Fruit fly (Drosophila melanogaster) whole organism, embryonic: Measurements from ENCODE around the gene Cul6.

Experiments
- B-H2 ChIP-seq: fragments of 200-800 bp; sonication (Bioruptor generic); optimal IDR thresholded peaks from 2 replicates; lab custom pipeline; 2018; ENCODE audit warnings: missing biosample characterization, mild to moderate bottlenecking, missing genetic modification characterization
- CG10565 ChIP-seq: fragments of 200-800 bp; sonication (Bioruptor generic); optimal IDR thresholded peaks from 3 replicates; lab custom pipeline; 2016; ENCODE audit warnings: missing biosample characterization, mild to moderate bottlenecking, missing genetic modification characterization
- CG10654 ChIP-seq: fragments of 200-800 bp; sonication (Bioruptor generic); optimal IDR thresholded peaks from 2 replicates; lab custom pipeline; 2016; ENCODE audit warnings: missing biosample characterization, missing genetic modification characterization
- CG11695 ChIP-seq: fragments of 200-800 bp; sonication (Bioruptor generic); IDR thresholded peaks from 3 replicates; pipeline ENCODE4 v1.3.6; 2022; ENCODE audit warnings: missing biosample characterization, missing genetic modification characterization
- CG11723 ChIP-seq: fragments of 200-800 bp; sonication (Bioruptor generic); optimal IDR thresholded peaks from 2 replicates; lab custom pipeline; 2017; ENCODE audit warnings: missing biosample characterization, mild to moderate bottlenecking, missing genetic modification characterization
- CG13287 ChIP-seq: fragments of 200-800 bp; sonication (Bioruptor generic); IDR thresholded peaks from 2 replicates; pipeline ENCODE4 v1.3.6; 2022; ENCODE audit warnings: missing biosample characterization, missing genetic modification characterization; ENCODE audit not compliant: partially characterized antibody
- CG15696 ChIP-seq: fragments of 200-800 bp; sonication (Bioruptor generic); optimal IDR thresholded peaks from 2 replicates; lab custom pipeline; 2019; ENCODE audit warnings: missing biosample characterization, mild to moderate bottlenecking, missing genetic modification characterization, moderate library complexity
- CG1603 ChIP-seq: fragments of 200-800 bp; sonication (Bioruptor generic); optimal IDR thresholded peaks from 2 replicates; lab custom pipeline; 2019; ENCODE audit warnings: missing biosample characterization, mild to moderate bottlenecking, missing genetic modification characterization, moderate library complexity
- CG17612 ChIP-seq: fragments of 200-800 bp; sonication (Bioruptor generic); IDR thresholded peaks from 2 replicates; pipeline ENCODE4 v1.3.6; 2022; ENCODE audit warnings: missing biosample characterization, missing genetic modification characterization
- CG18764 ChIP-seq: fragments of 200-800 bp; sonication (Bioruptor generic); optimal IDR thresholded peaks from 3 replicates; lab custom pipeline; 2016; ENCODE audit warnings: missing biosample characterization, missing genetic modification characterization
- CG2129 ChIP-seq: fragments of 200-800 bp; sonication (Bioruptor generic); IDR thresholded peaks from 2 replicates; pipeline ENCODE4 v1.3.6; 2022; ENCODE audit warnings: missing biosample characterization, missing genetic modification characterization; ENCODE audit not compliant: partially characterized antibody
- CG31365 ChIP-seq: fragments of 200-800 bp; sonication (Bioruptor generic); optimal IDR thresholded peaks from 2 replicates; lab custom pipeline; 2018; ENCODE audit warnings: missing biosample characterization, mild to moderate bottlenecking, missing genetic modification characterization
- CG3281 ChIP-seq: fragments of 200-800 bp; sonication (Bioruptor generic); optimal IDR thresholded peaks from 3 replicates; lab custom pipeline; 2017; ENCODE audit warnings: missing biosample characterization, mild to moderate bottlenecking, missing genetic modification characterization
- CG3995 ChIP-seq: fragments of 200-800 bp; sonication (Bioruptor generic); optimal IDR thresholded peaks from 3 replicates; lab custom pipeline; 2016; ENCODE audit warnings: missing biosample characterization, missing genetic modification characterization
- CG4360 ChIP-seq: fragments of 200-800 bp; sonication (Bioruptor generic); IDR thresholded peaks from 2 replicates; pipeline ENCODE4 v1.3.6; 2022; ENCODE audit warnings: missing biosample characterization, missing genetic modification characterization
- CG43689 ChIP-seq: fragments of 200-800 bp; sonication (Bioruptor generic); IDR thresholded peaks from 2 replicates; pipeline ENCODE4 v1.3.6; 2022; ENCODE audit warnings: missing biosample characterization, missing genetic modification characterization
- CG4424 ChIP-seq: fragments of 200-800 bp; sonication (Bioruptor generic); optimal IDR thresholded peaks from 3 replicates; lab custom pipeline; 2016; ENCODE audit warnings: missing biosample characterization, missing genetic modification characterization
- CG4730 ChIP-seq: fragments of 200-800 bp; sonication (Bioruptor generic); IDR thresholded peaks from 2 replicates; pipeline ENCODE4 v1.3.6; 2022; ENCODE audit warnings: missing biosample characterization, missing genetic modification characterization
- CG4820 ChIP-seq: fragments of 200-800 bp; sonication (Bioruptor generic); optimal IDR thresholded peaks from 3 replicates; lab custom pipeline; 2016; ENCODE audit warnings: missing biosample characterization, missing genetic modification characterization
- CG8478 ChIP-seq: fragments of >200 bp; optimal IDR thresholded peaks from 2 replicates; lab custom pipeline; 2018
- CG9609 ChIP-seq: fragments of 200-800 bp; sonication (Bioruptor generic); optimal IDR thresholded peaks from 3 replicates; lab custom pipeline; 2016; ENCODE audit warnings: missing biosample characterization, missing genetic modification characterization
- D ChIP-seq, 2 experiments: fragments of 200-800 bp in 1 of 2; fragments of >200 bp in 1 of 2; sonication (Bioruptor generic) in 1 of 2; optimal IDR thresholded peaks; 2 replicates in 1 of 2; 3 replicates in 1 of 2; lab custom pipeline; 2017; ENCODE audit warnings: mild to moderate bottlenecking in 1 of 2, missing biosample characterization in 1 of 2, missing genetic modification characterization in 1 of 2, missing genetic modification reagents in 1 of 2
- Doc3 ChIP-seq: fragments of 200-800 bp; sonication (Bioruptor generic); IDR thresholded peaks from 3 replicates; pipeline ENCODE4 v1.3.6; 2022; ENCODE audit warnings: missing biosample characterization, missing genetic modification characterization; ENCODE audit not compliant: partially characterized antibody
- ERR ChIP-seq: fragments of 200-800 bp; sonication (Bioruptor generic); optimal IDR thresholded peaks from 2 replicates; lab custom pipeline; 2016; ENCODE audit warnings: missing biosample characterization, missing genetic modification characterization
- Hr39 ChIP-seq: fragments of >200 bp; optimal IDR thresholded peaks from 2 replicates; lab custom pipeline; 2017
- Hr51 ChIP-seq, 2 experiments: fragments of 200-800 bp; sonication (Bioruptor generic); optimal IDR thresholded peaks; 2 replicates in 1 of 2; 3 replicates in 1 of 2; lab custom pipeline; 2016 to 2018; ENCODE audit warnings: missing biosample characterization in 2 of 2, missing genetic modification characterization in 2 of 2, mild to moderate bottlenecking in 1 of 2, moderate library complexity in 1 of 2
- Hr78 ChIP-seq, 2 experiments: fragments of 200-800 bp in 1 of 2; fragments of >200 bp in 1 of 2; sonication (Bioruptor generic) in 1 of 2; optimal IDR thresholded peaks; 2 replicates each; lab custom pipeline; 2017 to 2019; ENCODE audit warnings: missing biosample characterization in 2 of 2, missing genetic modification characterization in 2 of 2, mild to moderate bottlenecking in 1 of 2, moderate library complexity in 1 of 2
- Max ChIP-seq: fragments of 200-800 bp; sonication (Bioruptor generic); optimal IDR thresholded peaks from 2 replicates; lab custom pipeline; 2016; ENCODE audit warnings: missing biosample characterization, mild to moderate bottlenecking, missing genetic modification characterization
- Med ChIP-seq: fragments of 200-800 bp; sonication (Bioruptor generic); peaks from one replicate; lab custom pipeline; 2016; ENCODE audit warnings: missing biosample characterization, missing genetic modification characterization, mild to moderate bottlenecking, inconsistent platforms, moderate library complexity
- NK7.1 ChIP-seq: fragments of 200-800 bp; sonication (Bioruptor generic); optimal IDR thresholded peaks from 3 replicates; lab custom pipeline; 2016; ENCODE audit warnings: missing biosample characterization, missing genetic modification characterization
- Poxn ChIP-seq: fragments of 200-800 bp; sonication (Bioruptor generic); IDR thresholded peaks from 2 replicates; pipeline ENCODE4 v1.3.6; 2022; ENCODE audit warnings: missing biosample characterization, missing genetic modification characterization
- Spps ChIP-seq: fragments of 200-800 bp; sonication (Bioruptor generic); optimal IDR thresholded peaks from 2 replicates; lab custom pipeline; 2018; ENCODE audit warnings: missing biosample characterization, mild to moderate bottlenecking, missing genetic modification characterization
- ac ChIP-seq: fragments of 200-800 bp; sonication (Bioruptor generic); optimal IDR thresholded peaks from 3 replicates; lab custom pipeline; 2017; ENCODE audit warnings: missing biosample characterization, mild to moderate bottlenecking, missing genetic modification characterization
- ato ChIP-seq: fragments of 200-800 bp; sonication (Bioruptor generic); IDR thresholded peaks from 2 replicates; pipeline ENCODE4 v1.3.6; 2022; ENCODE audit warnings: missing biosample characterization, missing genetic modification characterization; ENCODE audit not compliant: partially characterized antibody
- az2 ChIP-seq: fragments of 200-800 bp; sonication (Bioruptor generic); optimal IDR thresholded peaks from 3 replicates; lab custom pipeline; 2016; ENCODE audit warnings: missing biosample characterization, missing genetic modification characterization
- cas ChIP-seq: fragments of 200-800 bp; sonication (Bioruptor generic); IDR thresholded peaks from 2 replicates; pipeline ENCODE4 v1.3.6; 2022; ENCODE audit warnings: missing biosample characterization, missing genetic modification characterization
- chm ChIP-seq: fragments of 200-800 bp; sonication (Bioruptor generic); IDR thresholded peaks from 2 replicates; pipeline ENCODE4 v1.3.6; 2022; ENCODE audit warnings: missing biosample characterization, missing genetic modification characterization
- fd96Cb ChIP-seq: fragments of 200-800 bp; sonication (Bioruptor generic); optimal IDR thresholded peaks from 2 replicates; lab custom pipeline; 2018; ENCODE audit warnings: missing biosample characterization, mild to moderate bottlenecking, missing genetic modification characterization, moderate library complexity
- gcm ChIP-seq: fragments of 200-800 bp; sonication (Bioruptor generic); optimal IDR thresholded peaks from 2 replicates; lab custom pipeline; 2019; ENCODE audit warnings: missing biosample characterization, mild to moderate bottlenecking, missing genetic modification characterization, moderate library complexity
- her ChIP-seq: fragments of 200-800 bp; sonication (Bioruptor generic); optimal IDR thresholded peaks from 2 replicates; lab custom pipeline; 2016; ENCODE audit warnings: missing biosample characterization, missing genetic modification characterization
- kni ChIP-seq: fragments of 200-800 bp; sonication (Bioruptor generic); optimal IDR thresholded peaks from 3 replicates; lab custom pipeline; 2017; ENCODE audit warnings: mild to moderate bottlenecking, missing biosample characterization, missing genetic modification reagents, missing genetic modification characterization
- oc ChIP-seq: fragments of 200-800 bp; sonication (Bioruptor generic); optimal IDR thresholded peaks from 2 replicates; lab custom pipeline; 2018; ENCODE audit warnings: missing biosample characterization, mild to moderate bottlenecking, missing genetic modification characterization, moderate library complexity
- otp ChIP-seq: fragments of 200-800 bp; sonication (Bioruptor generic); IDR thresholded peaks from 3 replicates; pipeline ENCODE4, ENCODE4 v1.3.6; 2022; ENCODE audit warnings: missing biosample characterization, missing genetic modification characterization
- prd ChIP-seq, 3 experiments: fragments of >200 bp in 2 of 3; fragments of 200-800 bp in 1 of 3; sonication (Bioruptor generic) in 1 of 3; optimal IDR thresholded peaks in 2 of 3; IDR thresholded peaks in 1 of 3; 2 replicates in 2 of 3; 3 replicates in 1 of 3; pipeline versions ENCODE4 v1.3.6 to Lab custom; 2017 to 2022; ENCODE audit warnings: missing biosample characterization in 1 of 3, missing genetic modification characterization in 1 of 3
- sisA ChIP-seq: fragments of 200-800 bp; sonication (Bioruptor generic); IDR thresholded peaks from 2 replicates; pipeline ENCODE4 v1.3.6; 2022; ENCODE audit warnings: missing biosample characterization, missing genetic modification characterization
- twi ChIP-seq: fragments of 200-800 bp; optimal IDR thresholded peaks from 2 replicates; lab custom pipeline; 2019; ENCODE audit warnings: missing biosample characterization, mild to moderate bottlenecking, missing genetic modification characterization, moderate library complexity
- unpg ChIP-seq: fragments of 200-800 bp; sonication (Bioruptor generic); optimal IDR thresholded peaks from 3 replicates; lab custom pipeline; 2018; ENCODE audit warnings: missing biosample characterization, mild to moderate bottlenecking, missing genetic modification characterization, moderate library complexity
- usp ChIP-seq: fragments of >200 bp; optimal IDR thresholded peaks from 2 replicates; lab custom pipeline; 2017; ENCODE audit warnings: missing biosample characterization, missing genetic modification characterization
- wek ChIP-seq: fragments of 200-800 bp; sonication (Bioruptor generic); optimal IDR thresholded peaks from 3 replicates; lab custom pipeline; 2018; ENCODE audit warnings: missing biosample characterization, mild to moderate bottlenecking, missing genetic modification characterization, moderate library complexity

The Cul6 gene

DNA sequence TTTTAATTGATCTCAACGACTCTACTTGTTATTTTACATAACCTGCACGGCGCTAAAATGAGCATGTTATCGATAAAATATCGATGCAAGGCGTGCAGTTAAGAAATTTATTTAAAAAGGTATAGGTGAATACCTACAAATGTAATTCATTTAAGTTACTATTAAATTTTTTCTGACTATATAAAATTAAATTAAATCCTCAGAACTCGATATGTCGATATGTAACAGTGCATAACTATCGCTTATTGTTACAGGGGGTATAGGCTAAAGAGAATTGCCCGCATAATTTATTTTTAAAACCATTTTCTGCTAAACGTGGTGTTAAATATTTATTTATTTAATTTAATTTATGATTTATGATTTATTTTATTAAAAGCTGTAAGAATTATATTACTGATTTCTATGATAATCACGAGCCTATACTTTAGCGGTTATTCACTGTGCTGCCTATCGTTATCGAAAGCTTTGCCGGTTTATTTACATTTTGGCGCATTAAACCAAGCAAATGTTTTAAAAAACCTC is 6.4 kb upstream of the Cul6 start, which contains the start of the genes mRpL20 and Icmt (continued):
- TF ChIP-seq otp (GFP tag; lab: Robert Waterston, UW) (no peak; the same call in none of the 3 replicates), Doc3 (GFP tag; lab: Robert Waterston, UW) (peak; percentile 72), Poxn (GFP tag; lab: Robert Waterston, UW) (peak; percentile 92), ERR (GFP tag; lab: Kevin White, UChicago) (no peak), CG4730 (GFP tag; lab: Robert Waterston, UW) (peak; percentile 96), CG18764 (GFP tag; lab: Kevin White, UChicago) (peak; percentile 56), cas (GFP tag; lab: Robert Waterston, UW) (peak; percentile 92), CG11695 (peak; percentile 97), wek (GFP tag; lab: Kevin White, UChicago) (peak; percentile 63), kni (GFP tag; lab: Kevin White, UChicago) (no peak), CG43689 (GFP tag; lab: Robert Waterston, UW) (peak; percentile 95), CG13287 (GFP tag; lab: Robert Waterston, UW) (peak; percentile 85), CG3995 (GFP tag; lab: Kevin White, UChicago) (peak; percentile 32), CG17612 (GFP tag; lab: Robert Waterston, UW) (peak; percentile 96), her (GFP tag; lab: Kevin White, UChicago) (no peak), CG8478 (lab: Kevin White, UChicago) (no peak), Hr78 (GFP tag; optimal IDR thresholded peaks at IDR 0.05; lab: Kevin White, UChicago) (peak in 1 of 2 experiments; percentile 60), CG4424 (GFP tag; lab: Kevin White, UChicago) (peak; percentile 82), D (optimal IDR thresholded peaks at IDR 0.05; lab: Kevin White, UChicago) (no peak), D (GFP tag; optimal IDR thresholded peaks at IDR 0.05; lab: Kevin White, UChicago) (peak; percentile 64), CG1603 (tag; lab: Kevin White, UChicago) (peak; percentile 57), CG11723 (GFP tag; lab: Kevin White, UChicago) (peak; percentile 75), ato (no peak; the same call in 1 of the 2 replicates), NK7.1 (GFP tag; lab: Kevin White, UChicago) (no peak), CG3281 (GFP tag; lab: Kevin White, UChicago) (peak; percentile 84), CG4360 (GFP tag; lab: Robert Waterston, UW) (peak; percentile 79), Hr39 (no peak), CG15696 (peak; percentile 66), fd96Cb (peak; percentile 87), sisA (GFP tag; lab: Robert Waterston, UW) (peak; percentile 92), az2 (GFP tag; lab: Kevin White, UChicago) (peak; percentile 93), CG4820 (GFP tag; lab: Kevin White, UChicago) (peak; percentile 72), B-H2 (GFP tag; lab: Kevin White, UChicago) (peak; percentile 93), chm (GFP tag; lab: Robert Waterston, UW) (peak; percentile 88), Max (peak; percentile 77), usp (no peak), CG10654 (peak; percentile 76), oc (tag; lab: Kevin White, UChicago) (peak; percentile 96), CG9609 (GFP tag; lab: Kevin White, UChicago) (no peak), CG31365 (tag; lab: Kevin White, UChicago) (peak; percentile 1), CG10565 (no peak), unpg (GFP tag; lab: Kevin White, UChicago) (peak; percentile 98), Med (GFP tag; lab: Kevin White, UChicago) (peak; percentile 82), twi (peak; percentile 85), Spps (peak; percentile 74), Hr51 (GFP tag; optimal IDR thresholded peaks at IDR 0.05; lab: Kevin White, UChicago) (peak; percentile 42 to 96), prd (optimal IDR thresholded peaks at IDR 0.05; lab: Kevin White, UChicago) (no peak), prd (GFP tag; IDR thresholded peaks at IDR 0.05; lab: Robert Waterston, UW) (peak; percentile 99), CG2129 (GFP tag; lab: Robert Waterston, UW) (peak; percentile 28; the same call in 1 of the 2 replicates), gcm (peak; percentile 97), ac (peak; percentile 23)
